Worm (Caenorhabditis elegans) whole organism, L3 larva: ENCODE results near the gene F47E1.1.

Source experiments
- R02D3.7 ChIP-seq: fragments of 150-350 bp; optimal IDR thresholded peaks from 2 replicates; lab custom pipeline; 2014; ENCODE audit warnings: missing biosample characterization, missing genetic modification characterization
- ZK546.5 ChIP-seq: sonication (generic microtip); optimal IDR thresholded peaks from 2 replicates; lab custom pipeline; 2017; ENCODE audit warnings: missing biosample characterization, missing genetic modification characterization
- ceh-16 ChIP-seq: sonication (generic microtip); optimal IDR thresholded peaks from 2 replicates; lab custom pipeline; 2017; ENCODE audit warnings: missing biosample characterization, missing genetic modification characterization
- ceh-28 ChIP-seq: fragments of 150-350 bp; optimal IDR thresholded peaks from 2 replicates; lab custom pipeline; 2014; ENCODE audit warnings: missing biosample characterization, missing genetic modification reagents, missing genetic modification characterization
- ceh-82 ChIP-seq: fragments of 150-350 bp; optimal IDR thresholded peaks from 2 replicates; lab custom pipeline; 2014; ENCODE audit warnings: missing biosample characterization, missing genetic modification characterization
- ceh-9 ChIP-seq: sonication (generic microtip); optimal IDR thresholded peaks from 2 replicates; lab custom pipeline; 2018; ENCODE audit warnings: missing biosample characterization, missing genetic modification characterization
- daf-12 ChIP-seq: fragments of 150-350 bp; optimal IDR thresholded peaks from 2 replicates; lab custom pipeline; 2014; ENCODE audit warnings: missing biosample characterization, missing genetic modification reagents, missing genetic modification characterization
- egl-27 ChIP-seq: sonication (generic microtip); optimal IDR thresholded peaks from 4 replicates; lab custom pipeline; 2017; ENCODE audit warnings: missing biosample characterization, missing genetic modification reagents, missing genetic modification characterization
- egl-5 ChIP-seq: fragments of 150-350 bp; optimal IDR thresholded peaks from 2 replicates; lab custom pipeline; 2017; ENCODE audit warnings: missing biosample characterization, missing genetic modification reagents, missing genetic modification characterization, inconsistent platforms
- elt-2 ChIP-seq: sonication (generic microtip); optimal IDR thresholded peaks from 2 replicates; lab custom pipeline; 2016; ENCODE audit warnings: missing genetic modification reagents, mild to moderate bottlenecking, missing genetic modification characterization, missing compliant biosample characterization
- elt-3 ChIP-seq, 3 experiments: fragments of 150-350 bp in 1 of 3; sonication (generic microtip) in 2 of 3; optimal IDR thresholded peaks; 2 replicates in 2 of 3; 4 replicates in 1 of 3; lab custom pipeline; 2014 to 2017; ENCODE audit warnings: missing biosample characterization in 3 of 3, missing genetic modification characterization in 3 of 3
- fkh-10 ChIP-seq: sonication (generic microtip); optimal IDR thresholded peaks from 2 replicates; lab custom pipeline; 2017; ENCODE audit warnings: missing biosample characterization, missing genetic modification reagents, missing genetic modification characterization
- hmg-11 ChIP-seq: sonication (generic microtip); optimal IDR thresholded peaks from 2 replicates; lab custom pipeline; 2016; ENCODE audit warnings: missing genetic modification characterization, missing compliant biosample characterization
- jun-1 ChIP-seq: fragments of 150-350 bp; optimal IDR thresholded peaks from 2 replicates; lab custom pipeline; 2014; ENCODE audit warnings: missing biosample characterization, missing genetic modification reagents, missing genetic modification characterization
- lin-15B ChIP-seq: fragments of 150-350 bp; optimal IDR thresholded peaks from 2 replicates; lab custom pipeline; 2014; ENCODE audit warnings: missing biosample characterization, missing genetic modification characterization
- lin-39 ChIP-seq: fragments of 150-350 bp; optimal IDR thresholded peaks from 2 replicates; lab custom pipeline; 2018; ENCODE audit warnings: missing biosample characterization, missing genetic modification reagents, missing genetic modification characterization
- lsy-12 ChIP-seq: sonication (generic microtip); optimal IDR thresholded peaks from 2 replicates; lab custom pipeline; 2016; ENCODE audit warnings: mild to moderate bottlenecking, missing genetic modification characterization, missing compliant biosample characterization
- mdl-1 ChIP-seq: fragments of 150-350 bp; optimal IDR thresholded peaks from 2 replicates; lab custom pipeline; 2014; ENCODE audit warnings: missing biosample characterization, missing genetic modification characterization
- nfya-1 ChIP-seq: sonication (generic microtip); optimal IDR thresholded peaks from 2 replicates; lab custom pipeline; 2017; ENCODE audit warnings: missing genetic modification characterization, mild to moderate bottlenecking, missing compliant biosample characterization, antibody characterized with exemption, moderate library complexity; ENCODE audit not compliant: insufficient read depth
- nhr-12 ChIP-seq: fragments of 150-350 bp; optimal IDR thresholded peaks from 2 replicates; lab custom pipeline; 2014; ENCODE audit warnings: missing biosample characterization, missing genetic modification characterization
- nhr-23 ChIP-seq: fragments of 150-350 bp; optimal IDR thresholded peaks from 2 replicates; lab custom pipeline; 2014; ENCODE audit warnings: missing biosample characterization, missing genetic modification reagents, missing genetic modification characterization
- nhr-25 ChIP-seq: sonication (generic microtip); optimal IDR thresholded peaks from 2 replicates; lab custom pipeline; 2017; ENCODE audit warnings: missing biosample characterization, missing genetic modification characterization
- nhr-28 ChIP-seq: fragments of 150-350 bp; optimal IDR thresholded peaks from 2 replicates; lab custom pipeline; 2014; ENCODE audit warnings: missing biosample characterization, missing genetic modification characterization
- nhr-43 ChIP-seq: sonication (generic microtip); optimal IDR thresholded peaks from 2 replicates; lab custom pipeline; 2016; ENCODE audit warnings: mild to moderate bottlenecking, missing genetic modification characterization, missing compliant biosample characterization; ENCODE audit not compliant: poor library complexity, severe bottlenecking
- nhr-67 ChIP-seq: fragments of 150-350 bp; optimal IDR thresholded peaks from 2 replicates; lab custom pipeline; 2014; ENCODE audit warnings: missing biosample characterization, missing genetic modification characterization
- nhr-76 ChIP-seq: fragments of 150-350 bp; sonication (generic microtip); optimal IDR thresholded peaks from 5 replicates; lab custom pipeline; 2014; ENCODE audit warnings: missing biosample characterization, missing genetic modification characterization
- nhr-77 ChIP-seq: fragments of 150-350 bp; optimal IDR thresholded peaks from 2 replicates; lab custom pipeline; 2014; ENCODE audit warnings: missing biosample characterization, missing genetic modification characterization
- pha-4 ChIP-seq: fragments of 150-350 bp; optimal IDR thresholded peaks from 2 replicates; lab custom pipeline; 2014; ENCODE audit warnings: missing biosample characterization, missing genetic modification reagents, missing genetic modification characterization
- pqm-1 ChIP-seq: fragments of 150-350 bp; optimal IDR thresholded peaks from 2 replicates; lab custom pipeline; 2017; ENCODE audit warnings: missing biosample characterization, missing genetic modification characterization, inconsistent platforms
- sea-2 ChIP-seq: fragments of 150-350 bp; sonication (generic microtip); optimal IDR thresholded peaks from 4 replicates; lab custom pipeline; 2014; ENCODE audit warnings: missing biosample characterization, missing genetic modification reagents, missing genetic modification characterization
- snpc-4 ChIP-seq: fragments of 150-350 bp; optimal IDR thresholded peaks from 2 replicates; lab custom pipeline; 2014; ENCODE audit warnings: missing biosample characterization, missing genetic modification characterization
- tbx-2 ChIP-seq: sonication (generic microtip); optimal IDR thresholded peaks from 2 replicates; lab custom pipeline; 2016; ENCODE audit warnings: mild to moderate bottlenecking, missing genetic modification characterization, missing compliant biosample characterization
- unc-39 ChIP-seq: sonication (generic microtip); optimal IDR thresholded peaks from 4 replicates; lab custom pipeline; 2017; ENCODE audit warnings: missing biosample characterization, missing genetic modification characterization
- ztf-11 ChIP-seq: fragments of 150-350 bp; optimal IDR thresholded peaks from 2 replicates; lab custom pipeline; 2014; ENCODE audit warnings: missing biosample characterization, missing genetic modification characterization

The F47E1.1 gene

ce11 chrX:9063439-9063838 lies 13.5 kb upstream of the F47E1.1 start:
- no peak for TF ChIP-seq hmg-11 (tag; lab: Kevin White, UChicago)
- TF ChIP-seq egl-5 (tag; lab: Kevin White, UChicago): no peak
- no peak for TF ChIP-seq jun-1 (tag; lab: Kevin White, UChicago)
- no peak for TF ChIP-seq lin-15B (tag; lab: Kevin White, UChicago)
- no peak for TF ChIP-seq R02D3.7
- no peak for TF ChIP-seq nhr-28 (tag; lab: Kevin White, UChicago)
- no peak for TF ChIP-seq ceh-82 (tag; lab: Kevin White, UChicago)
- no peak for TF ChIP-seq nhr-76 (tag; lab: Kevin White, UChicago)
- TF ChIP-seq mdl-1 (tag; lab: Kevin White, UChicago): no peak
- TF ChIP-seq pqm-1 (tag; lab: Kevin White, UChicago): no peak

ce11 chrX:9067230-9067822 lies 9.7 kb upstream of the F47E1.1 start:
- TF ChIP-seq tbx-2 (no peak), jun-1 (tag; lab: Kevin White, UChicago) (no peak), nhr-76 (tag; lab: Kevin White, UChicago) (no peak), elt-3 (tag; optimal IDR thresholded peaks at IDR 0.05; lab: Kevin White, UChicago) (no peak), nhr-43 (tag; lab: Kevin White, UChicago) (no peak), ztf-11 (tag; lab: Kevin White, UChicago) (no peak), lin-39 (tag; lab: Kevin White, UChicago) (peak; percentile 53), fkh-10 (GFP tag; lab: Kevin White, UChicago) (no peak)

ce11 chrX:9068075-9068474 lies 8.9 kb upstream of the F47E1.1 start:
- TF ChIP-seq elt-2 (peak; percentile 21), egl-27 (no peak), lsy-12 (tag; lab: Kevin White, UChicago) (no peak), nhr-67 (tag; lab: Kevin White, UChicago) (no peak), nhr-25 (tag; lab: Kevin White, UChicago) (peak; percentile 1), mdl-1 (tag; lab: Kevin White, UChicago) (no peak), nhr-76 (tag; lab: Kevin White, UChicago) (no peak), ZK546.5 (tag; lab: Kevin White, UChicago) (no peak), lin-15B (tag; lab: Kevin White, UChicago) (no peak), nhr-77 (no peak), ztf-11 (tag; lab: Kevin White, UChicago) (no peak), jun-1 (tag; lab: Kevin White, UChicago) (no peak), nfya-1 (tag; lab: Kevin White, UChicago) (peak; percentile 62), hmg-11 (tag; lab: Kevin White, UChicago) (peak; percentile 71), fkh-10 (GFP tag; lab: Kevin White, UChicago) (peak; percentile 61), lin-39 (tag; lab: Kevin White, UChicago) (peak; percentile 21), ceh-82 (tag; lab: Kevin White, UChicago) (no peak), nhr-12 (tag; lab: Kevin White, UChicago) (no peak), pha-4 (tag; lab: Kevin White, UChicago) (peak; percentile 34), nhr-23 (peak; percentile 77), ceh-16 (tag; lab: Kevin White, UChicago) (no peak), elt-3 (tag; optimal IDR thresholded peaks at IDR 0.05; lab: Kevin White, UChicago) (no peak), ceh-9 (no peak), daf-12 (tag; lab: Kevin White, UChicago) (no peak), egl-5 (tag; lab: Kevin White, UChicago) (peak; percentile 92), ceh-28 (tag; lab: Kevin White, UChicago) (peak; percentile 30), unc-39 (tag; lab: Kevin White, UChicago) (no peak), snpc-4 (no peak)

- no peak for TF ChIP-seq sea-2 (GFP tag; lab: Kevin White, UChicago)
- TF ChIP-seq egl-5 (tag; lab: Kevin White, UChicago): peak; percentile 75
- TF ChIP-seq daf-12 (tag; lab: Kevin White, UChicago): no peak
- no peak for TF ChIP-seq egl-27
- no peak for TF ChIP-seq elt-3 (tag; optimal IDR thresholded peaks at IDR 0.05; lab: Kevin White, UChicago)
- TF ChIP-seq, all 47 proteins: peak for 1
These were observed 7.9 kb upstream of the F47E1.1 start for ce11 chrX:9069070-9069469.
